Worm (Caenorhabditis elegans): Measurements from ENCODE around the gene F41F3.1.

DNA sequence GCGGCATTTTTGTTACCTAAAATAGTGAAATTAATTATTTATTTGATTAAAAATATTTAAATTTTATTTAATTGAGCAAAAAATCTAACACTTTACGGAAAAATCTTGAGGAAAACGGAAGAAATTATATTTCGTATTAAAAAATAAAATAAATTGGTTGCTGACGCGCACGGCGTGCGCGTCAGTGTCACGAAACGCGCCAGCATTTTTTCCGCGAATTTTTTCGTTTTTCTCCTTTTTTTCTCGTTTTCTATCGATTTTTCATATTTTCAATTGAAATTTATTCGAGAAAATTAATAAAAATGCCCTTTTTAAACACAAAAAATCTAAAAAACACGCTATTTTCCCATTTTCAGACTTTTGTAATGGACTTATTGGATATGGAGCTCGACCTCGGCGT, 38.6 kb upstream of the F41F3.1 start, which contains the start of the genes Y61A9LA.10 and F54D11.4:
- no peak for TF ChIP-seq ama-1 (optimal IDR thresholded peaks at IDR 0.05)
- TF ChIP-seq pes-1 (GFP tag; IDR thresholded peaks at IDR 0.05) = no peak
- no peak for TF ChIP-seq ets-7 (tag; optimal IDR thresholded peaks at IDR 0.05)
- TF ChIP-seq hmg-4 (GFP tag; optimal IDR thresholded peaks at IDR 0.05) = no peak
- no peak for TF ChIP-seq tbx-37 (GFP tag; conservative IDR thresholded peaks at IDR 0.05)
- TF ChIP-seq ceh-36 (tag; optimal IDR thresholded peaks at IDR 0.05) = no peak
- TF ChIP-seq ceh-13 (GFP tag; optimal IDR thresholded peaks at IDR 0.05) = no peak
- no peak for TF ChIP-seq flt-1 (GFP tag; IDR thresholded peaks at IDR 0.05)
- no peak for TF ChIP-seq sea-1 (GFP tag; conservative IDR thresholded peaks at IDR 0.05)
- no peak for TF ChIP-seq hnd-1 (tag; optimal IDR thresholded peaks at IDR 0.05)
- TF ChIP-seq hmbx-1 (tag; optimal IDR thresholded peaks at IDR 0.05) = no peak
- TF ChIP-seq F13C5.2 (tag; optimal IDR thresholded peaks at IDR 0.05) = peak; percentile 11

All from whole organism, early embryonic.